Worm (Caenorhabditis elegans) whole organism, midembryonic: Measurements from ENCODE around the gene crn-2.

ENCODE experiments used
- klf-2 ChIP-seq: fragments of 200-800 bp; sonication (Bioruptor generic); conservative IDR thresholded peaks from 2 replicates; pipeline ENCODE4 v1.3.6; 2022; ENCODE audit warnings: missing genetic modification reagents, missing genetic modification characterization, missing compliant biosample characterization
- med-1 ChIP-seq: sonication (generic microtip); optimal IDR thresholded peaks from 2 replicates; lab custom pipeline; 2017; ENCODE audit warnings: missing genetic modification characterization, mild to moderate bottlenecking, missing compliant biosample characterization, antibody characterized with exemption, missing genetic modification reagents; ENCODE audit not compliant: insufficient read depth
- ztf-23 ChIP-seq: fragments of 200-800 bp; sonication (Bioruptor generic); IDR thresholded peaks from 2 replicates; pipeline ENCODE4 v1.3.6; 2022; ENCODE audit warnings: missing genetic modification reagents, missing genetic modification characterization, missing compliant biosample characterization

- TF ChIP-seq klf-2 (GFP tag; lab: Robert Waterston, UW) (no peak), med-1 (GFP tag; lab: Kevin White, UChicago) (no peak), ztf-23 (GFP tag; lab: Robert Waterston, UW) (no peak)
These were observed 9.6 kb upstream of the crn-2 start, which contains the start of gene CD4.11 for ce11 chrV:5584833-5585232.
